Worm (Caenorhabditis elegans) whole organism, late embryonic: ENCODE results near the gene lim-6.

Source experiments
- ama-1 ChIP-seq: fragments of 150-350 bp; optimal IDR thresholded peaks from 2 replicates; lab custom pipeline; 2014
- ceh-30 ChIP-seq: fragments of 150-350 bp; optimal IDR thresholded peaks from 2 replicates; lab custom pipeline; 2014; ENCODE audit warnings: missing biosample characterization, missing genetic modification characterization
- ceh-48 ChIP-seq: sonication (generic microtip); optimal IDR thresholded peaks from 2 replicates; lab custom pipeline; 2016; ENCODE audit warnings: missing genetic modification characterization, inconsistent platforms, missing compliant biosample characterization
- ceh-9 ChIP-seq: sonication (generic microtip); optimal IDR thresholded peaks from 2 replicates; lab custom pipeline; 2016; ENCODE audit warnings: mild to moderate bottlenecking, missing genetic modification characterization, inconsistent platforms, missing compliant biosample characterization
- dmd-4 ChIP-seq: sonication (generic microtip); optimal IDR thresholded peaks from 2 replicates; lab custom pipeline; 2016; ENCODE audit warnings: borderline replicate concordance, missing genetic modification characterization, missing compliant biosample characterization
- fkh-10 ChIP-seq: fragments of 150-350 bp; optimal IDR thresholded peaks from 2 replicates; lab custom pipeline; 2014; ENCODE audit warnings: missing biosample characterization, missing genetic modification reagents, missing genetic modification characterization
- hlh-13 ChIP-seq: fragments of 200-800 bp; sonication (Bioruptor generic); optimal IDR thresholded peaks from 2 replicates; lab custom pipeline; 2018; ENCODE audit warnings: mild to moderate bottlenecking, missing genetic modification characterization, missing compliant biosample characterization
- mec-3 ChIP-seq: sonication (generic microtip); optimal IDR thresholded peaks from 2 replicates; lab custom pipeline; 2016; ENCODE audit warnings: borderline replicate concordance, missing genetic modification characterization, missing compliant biosample characterization
- nfya-1 ChIP-seq: sonication (generic microtip); optimal IDR thresholded peaks from 2 replicates; lab custom pipeline; 2017; ENCODE audit warnings: missing genetic modification characterization, mild to moderate bottlenecking, missing compliant biosample characterization, antibody characterized with exemption, moderate library complexity
- pha-4 ChIP-seq: fragments of 150-350 bp; optimal IDR thresholded peaks from 2 replicates; lab custom pipeline; 2018; ENCODE audit warnings: missing biosample characterization, missing genetic modification reagents, missing genetic modification characterization
- pqm-1 ChIP-seq: sonication (generic microtip); optimal IDR thresholded peaks from 2 replicates; lab custom pipeline; 2016; ENCODE audit warnings: missing genetic modification characterization, missing compliant biosample characterization
- unc-86 ChIP-seq: sonication (generic microtip); optimal IDR thresholded peaks from 2 replicates; lab custom pipeline; 2016; ENCODE audit warnings: missing genetic modification characterization, missing compliant biosample characterization

ce11 chrX:1126207-1126606 lies 54.0 kb downstream of the lim-6 start:
- TF ChIP-seq dmd-4 (tag; lab: Kevin White, UChicago) (no peak), pqm-1 (tag; lab: Kevin White, UChicago) (no peak), mec-3 (tag; lab: Kevin White, UChicago) (no peak), hlh-13 (GFP tag; lab: Kevin White, UChicago) (no peak), unc-86 (tag; lab: Kevin White, UChicago) (no peak), ama-1 (no peak), ceh-9 (no peak), fkh-10 (GFP tag; lab: Kevin White, UChicago) (no peak), ceh-48 (tag; lab: Kevin White, UChicago) (no peak), pha-4 (no peak), nfya-1 (no peak), ceh-30 (tag; lab: Kevin White, UChicago) (no peak)
